Worm (Caenorhabditis elegans): ENCODE measurements around the gene F23H11.2.

The F23H11.2 gene

ce11 chrIII:916897-917296 lies 21.4 kb downstream of the F23H11.2 start, which contains the start of gene idpp-13:
TSS of gene idpp-13 (minus strand) at chrIII:916997.
- TF ChIP-seq daf-12 (tag; optimal IDR thresholded peaks at IDR 0.05) (no peak), ceh-82 (tag; optimal IDR thresholded peaks at IDR 0.05) (no peak), unc-39 (tag; optimal IDR thresholded peaks at IDR 0.05) (no peak), elt-2 (tag; optimal IDR thresholded peaks at IDR 0.05) (no peak), ceh-28 (tag; optimal IDR thresholded peaks at IDR 0.05) (no peak), nhr-12 (tag; optimal IDR thresholded peaks at IDR 0.05) (no peak), lin-39 (tag; optimal IDR thresholded peaks at IDR 0.05) (no peak), fkh-2 (tag; optimal IDR thresholded peaks at IDR 0.05) (no peak), nfya-1 (tag; optimal IDR thresholded peaks at IDR 0.05; ENCODE audit: insufficient read depth) (no peak), ceh-9 (tag; optimal IDR thresholded peaks at IDR 0.05) (no peak), snpc-4 (tag; optimal IDR thresholded peaks at IDR 0.05) (no peak), fos-1 (tag; optimal IDR thresholded peaks at IDR 0.05) (no peak), fkh-10 (GFP tag; optimal IDR thresholded peaks at IDR 0.05) (no peak), nhr-237 (tag; optimal IDR thresholded peaks at IDR 0.05) (no peak), eor-1 (tag; optimal IDR thresholded peaks at IDR 0.05) (no peak)

DNA sequence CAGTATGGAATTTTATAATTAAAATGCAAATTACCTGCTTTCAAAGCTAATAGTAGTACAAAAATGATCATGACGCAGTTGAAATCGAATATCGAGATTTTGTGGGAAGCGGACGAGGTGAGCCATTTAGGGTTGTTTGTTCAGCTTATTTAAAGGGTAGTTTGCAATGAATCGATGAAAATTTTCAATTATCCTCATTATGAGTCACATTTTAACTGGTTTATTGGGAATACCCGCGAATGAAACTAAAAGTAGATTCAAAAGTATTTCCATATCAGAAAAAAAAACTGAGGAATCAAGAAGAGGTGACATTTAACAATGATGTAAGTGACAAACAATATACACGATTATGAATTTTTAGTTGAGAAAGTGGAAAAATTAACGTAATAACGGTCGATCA lies 23.8 kb downstream of the F23H11.2 start, which contains the start of gene F23H11.7:
Gene F23H11.7 (minus strand): TSS at position 101 of the 400 bp plus-strand sequence.
- TF ChIP-seq fkh-2 (tag; optimal IDR thresholded peaks at IDR 0.05) (no peak), daf-12 (tag; optimal IDR thresholded peaks at IDR 0.05) (no peak), nhr-11 (tag; optimal IDR thresholded peaks at IDR 0.05) (no peak), lin-15B (tag; optimal IDR thresholded peaks at IDR 0.05) (no peak), pha-4 (tag; optimal IDR thresholded peaks at IDR 0.05) (no peak), sea-2 (GFP tag; optimal IDR thresholded peaks at IDR 0.05) (no peak), ama-1 (optimal IDR thresholded peaks at IDR 0.05) (no peak), nhr-23 (tag; optimal IDR thresholded peaks at IDR 0.05) (no peak), elt-2 (tag; optimal IDR thresholded peaks at IDR 0.05) (no peak), fos-1 (tag; optimal IDR thresholded peaks at IDR 0.05) (no peak), elt-3 (tag; optimal IDR thresholded peaks at IDR 0.05) (no peak), snpc-4 (tag; optimal IDR thresholded peaks at IDR 0.05) (no peak), tbx-2 (tag; optimal IDR thresholded peaks at IDR 0.05) (no peak), ceh-28 (tag; optimal IDR thresholded peaks at IDR 0.05) (no peak)

DNA sequence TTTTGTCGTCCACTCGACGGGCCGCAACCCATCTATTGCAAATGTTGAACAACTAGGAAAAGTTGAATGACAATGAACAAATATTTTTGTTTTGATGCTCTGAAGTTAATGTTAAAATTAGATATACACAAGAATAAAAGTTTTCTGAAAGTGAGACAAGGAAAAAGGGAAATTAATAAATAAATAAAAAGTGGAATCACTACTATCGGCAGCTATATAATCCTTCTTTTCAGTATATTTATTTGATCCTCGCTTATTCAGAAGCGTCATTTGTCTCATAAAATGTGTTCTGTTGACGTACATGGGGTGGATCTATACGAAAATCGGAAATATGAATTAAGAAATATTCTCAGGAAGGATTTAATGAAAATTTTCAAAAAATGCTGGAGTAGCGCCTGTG lies 30.7 kb downstream of the F23H11.2 start, which contains the start of gene pef-1:
Gene pef-1 (minus strand): TSS at position 101 of the 400 bp plus-strand sequence.
- TF ChIP-seq fkh-10 (GFP tag; optimal IDR thresholded peaks at IDR 0.05): no peak
- no peak for TF ChIP-seq hmg-11 (tag; optimal IDR thresholded peaks at IDR 0.05)
- no peak for TF ChIP-seq daf-12 (tag; optimal IDR thresholded peaks at IDR 0.05)
- no peak for TF ChIP-seq unc-62 (GFP tag; optimal IDR thresholded peaks at IDR 0.05)
- TF ChIP-seq eor-1 (tag; optimal IDR thresholded peaks at IDR 0.05): no peak
- TF ChIP-seq unc-39 (tag; optimal IDR thresholded peaks at IDR 0.05): no peak
- TF ChIP-seq lin-15B (tag; optimal IDR thresholded peaks at IDR 0.05): no peak
- no peak for TF ChIP-seq snpc-4 (tag; optimal IDR thresholded peaks at IDR 0.05)
- no peak for TF ChIP-seq nhr-77 (tag; optimal IDR thresholded peaks at IDR 0.05)
- no peak for TF ChIP-seq lsy-12 (tag; optimal IDR thresholded peaks at IDR 0.05)
- no peak for TF ChIP-seq nhr-11 (tag; optimal IDR thresholded peaks at IDR 0.05)
- no peak for TF ChIP-seq mml-1 (tag; optimal IDR thresholded peaks at IDR 0.05)
- no peak for TF ChIP-seq nfya-1 (tag; optimal IDR thresholded peaks at IDR 0.05; ENCODE audit: insufficient read depth)

DNA sequence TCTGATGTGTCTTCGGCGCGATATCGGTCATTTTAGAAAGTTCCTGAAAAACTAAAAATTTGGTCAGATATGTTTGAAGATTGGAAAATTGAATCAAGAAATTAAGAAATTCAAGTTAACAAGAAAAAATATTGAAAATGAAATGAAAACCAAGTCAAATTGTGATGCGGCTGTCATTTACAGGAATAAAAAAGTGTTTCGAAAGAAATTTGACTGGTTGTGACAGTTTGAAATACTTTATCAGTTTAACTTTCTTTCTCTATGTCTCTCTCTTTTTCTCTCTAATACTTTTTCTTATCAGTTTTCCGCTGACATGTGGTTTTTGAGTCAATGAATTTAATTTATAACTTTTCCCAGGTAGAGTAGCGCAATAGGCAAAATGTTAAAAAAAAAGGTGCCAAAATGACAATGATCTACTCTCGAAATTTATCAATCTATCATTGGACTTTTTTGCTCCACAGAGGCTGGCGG lies 40.5 kb downstream of the F23H11.2 start, which contains the start of gene fbxa-55:
Gene fbxa-55 (minus strand): TSS at position 51 of the 471 bp plus-strand sequence.
- no peak for TF ChIP-seq nhr-76 (tag; optimal IDR thresholded peaks at IDR 0.05)
- TF ChIP-seq pqm-1 (tag; optimal IDR thresholded peaks at IDR 0.05): peak; percentile 35
- no peak for TF ChIP-seq nhr-67 (tag; optimal IDR thresholded peaks at IDR 0.05)
- no peak for TF ChIP-seq R02D3.7 (tag; optimal IDR thresholded peaks at IDR 0.05)
- TF ChIP-seq elt-2 (tag; optimal IDR thresholded peaks at IDR 0.05): peak; percentile 84

- TF ChIP-seq lin-39 (tag; optimal IDR thresholded peaks at IDR 0.05): no peak
- no peak for TF ChIP-seq hmg-11 (tag; optimal IDR thresholded peaks at IDR 0.05)
- TF ChIP-seq unc-62 (GFP tag; optimal IDR thresholded peaks at IDR 0.05): no peak
- TF ChIP-seq ztf-4 (tag; optimal IDR thresholded peaks at IDR 0.05): no peak
- TF ChIP-seq egl-5 (tag; optimal IDR thresholded peaks at IDR 0.05): no peak
- no peak for TF ChIP-seq eor-1 (tag; optimal IDR thresholded peaks at IDR 0.05)
- TF ChIP-seq ZK546.5 (tag; optimal IDR thresholded peaks at IDR 0.05): no peak
- no peak for TF ChIP-seq mdl-1 (tag; optimal IDR thresholded peaks at IDR 0.05)
- TF ChIP-seq pqm-1 (tag; optimal IDR thresholded peaks at IDR 0.05): no peak
- no peak for TF ChIP-seq egl-27 (tag; optimal IDR thresholded peaks at IDR 0.05)
- no peak for TF ChIP-seq mml-1 (tag; optimal IDR thresholded peaks at IDR 0.05)
- TF ChIP-seq fkh-2 (tag; optimal IDR thresholded peaks at IDR 0.05): no peak
- TF ChIP-seq nhr-23 (tag; optimal IDR thresholded peaks at IDR 0.05): no peak
- no peak for TF ChIP-seq elt-2 (tag; optimal IDR thresholded peaks at IDR 0.05)
- TF ChIP-seq nhr-43 (tag; optimal IDR thresholded peaks at IDR 0.05; ENCODE audit: poor library complexity, severe bottlenecking): no peak
- no peak for TF ChIP-seq skn-1 (tag; optimal IDR thresholded peaks at IDR 0.05)
- TF ChIP-seq fkh-10 (GFP tag; optimal IDR thresholded peaks at IDR 0.05): no peak
- TF ChIP-seq nhr-12 (tag; optimal IDR thresholded peaks at IDR 0.05): no peak
- TF ChIP-seq ceh-9 (tag; optimal IDR thresholded peaks at IDR 0.05): no peak
- no peak for TF ChIP-seq daf-12 (tag; optimal IDR thresholded peaks at IDR 0.05)
These were observed 42.4 kb downstream of the F23H11.2 start, which contains the start of gene fbxa-56 for ce11 chrIII:937961-938360. TSS of gene fbxa-56 (minus strand) at chrIII:938061.

Measured in whole organism, L3 larva.